Worm (Caenorhabditis elegans) whole organism, midembryonic: Measurements from ENCODE around the gene C40A11.4.

Experiments
- T22C8.4 ChIP-seq: fragments of 200-800 bp; sonication (Bioruptor generic); IDR thresholded peaks from 2 replicates; pipeline ENCODE4 v1.3.6; 2022; ENCODE audit warnings: missing genetic modification characterization, missing compliant biosample characterization
- cog-1 ChIP-seq: sonication (generic microtip); optimal IDR thresholded peaks from 2 replicates; lab custom pipeline; 2016; ENCODE audit warnings: missing genetic modification characterization, missing compliant biosample characterization
- flt-1 ChIP-seq: fragments of 200-800 bp; sonication (Bioruptor generic); IDR thresholded peaks from 2 replicates; pipeline ENCODE4 v1.3.6; 2022; ENCODE audit warnings: missing genetic modification characterization, missing compliant biosample characterization
- klf-2 ChIP-seq: fragments of 200-800 bp; sonication (Bioruptor generic); conservative IDR thresholded peaks from 2 replicates; pipeline ENCODE4 v1.3.6; 2022; ENCODE audit warnings: missing genetic modification reagents, missing genetic modification characterization, missing compliant biosample characterization
- med-1 ChIP-seq: sonication (generic microtip); optimal IDR thresholded peaks from 2 replicates; lab custom pipeline; 2017; ENCODE audit warnings: missing genetic modification characterization, mild to moderate bottlenecking, missing compliant biosample characterization, antibody characterized with exemption, missing genetic modification reagents; ENCODE audit not compliant: insufficient read depth
- ref-1 ChIP-seq: fragments of 200-800 bp; sonication (Bioruptor generic); conservative IDR thresholded peaks from 2 replicates; pipeline ENCODE4 v1.3.6; 2022; ENCODE audit warnings: missing genetic modification reagents, missing genetic modification characterization, missing compliant biosample characterization
- tab-1 ChIP-seq: fragments of 200-800 bp; sonication (Bioruptor generic); IDR thresholded peaks from 2 replicates; pipeline ENCODE4 v1.3.6; 2022; ENCODE audit warnings: missing genetic modification characterization, missing compliant biosample characterization
- ztf-23 ChIP-seq: fragments of 200-800 bp; sonication (Bioruptor generic); IDR thresholded peaks from 2 replicates; pipeline ENCODE4 v1.3.6; 2022; ENCODE audit warnings: missing genetic modification reagents, missing genetic modification characterization, missing compliant biosample characterization
- ztf-29 ChIP-seq: fragments of 200-800 bp; sonication (Bioruptor generic); IDR thresholded peaks from 2 replicates; pipeline ENCODE4 v1.3.6; 2022; ENCODE audit warnings: missing genetic modification reagents, missing genetic modification characterization, missing compliant biosample characterization

C40A11.4 gene

DNA sequence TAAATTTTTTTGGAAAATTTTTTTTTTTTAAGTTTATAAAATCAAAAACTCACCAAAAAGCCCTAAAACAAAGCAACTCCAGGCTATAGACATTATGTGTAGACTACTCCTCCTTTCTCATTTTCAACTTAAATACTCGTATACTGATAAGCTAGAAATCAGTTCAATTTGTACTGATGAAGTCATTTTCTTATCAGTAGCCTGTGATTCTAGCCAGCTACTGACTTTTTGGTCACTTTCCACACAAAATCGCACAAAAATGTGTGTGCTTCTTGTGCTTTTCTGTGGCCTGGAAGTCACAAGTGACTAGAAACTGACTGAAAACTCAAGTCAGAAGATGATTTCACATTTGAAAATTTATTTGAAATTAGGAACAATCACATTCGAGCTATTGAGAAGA lies 49.1 kb downstream of the C40A11.4 start, which contains the start of gene gba-2:
gba-2 (minus strand) TSS at position 106 of the 400 bp plus-strand sequence.
- TF ChIP-seq ztf-29 (GFP tag; lab: Robert Waterston, UW) (no peak), klf-2 (GFP tag; lab: Robert Waterston, UW) (no peak), med-1 (GFP tag; lab: Kevin White, UChicago) (no peak), tab-1 (GFP tag; lab: Robert Waterston, UW) (no peak), ref-1 (GFP tag; lab: Robert Waterston, UW) (no peak), T22C8.4 (GFP tag; lab: Robert Waterston, UW) (no peak), flt-1 (no peak), ztf-23 (no peak), cog-1 (tag; lab: Kevin White, UChicago) (no peak)

DNA sequence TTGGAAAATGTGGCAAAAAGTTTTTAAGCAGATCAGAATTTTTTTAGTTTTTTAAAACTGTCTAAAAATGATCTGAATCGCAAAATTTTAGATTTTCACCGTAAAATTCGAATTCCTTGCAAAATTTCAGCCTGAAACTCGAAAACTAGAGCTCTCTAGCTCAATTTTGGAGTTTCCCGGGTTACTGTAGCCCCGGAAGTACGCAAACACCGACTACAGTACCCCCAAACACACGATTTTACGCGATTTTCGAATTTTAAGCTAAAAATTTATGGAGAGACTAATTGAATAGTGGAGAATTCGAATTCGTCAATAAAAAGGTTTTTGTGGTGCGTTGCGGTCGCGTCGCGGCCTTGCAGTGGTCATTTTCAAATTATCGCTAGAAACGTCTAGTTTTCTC lies 49.5 kb downstream of the C40A11.4 start:
- no peak for TF ChIP-seq ztf-23
- no peak for TF ChIP-seq klf-2 (GFP tag; lab: Robert Waterston, UW)
- TF ChIP-seq ref-1 (GFP tag; lab: Robert Waterston, UW): no peak
- no peak for TF ChIP-seq flt-1
- no peak for TF ChIP-seq med-1 (GFP tag; lab: Kevin White, UChicago)
- TF ChIP-seq ztf-29 (GFP tag; lab: Robert Waterston, UW): no peak
- no peak for TF ChIP-seq cog-1 (tag; lab: Kevin White, UChicago)
- TF ChIP-seq tab-1 (GFP tag; lab: Robert Waterston, UW): no peak
- no peak for TF ChIP-seq T22C8.4 (GFP tag; lab: Robert Waterston, UW)
